Fruit fly (Drosophila melanogaster) whole organism, prepupa: ENCODE data around the gene PGRP-LF.

Source experiments
- Blimp-1 ChIP-seq: fragments of 200-800 bp; sonication (Bioruptor generic); optimal IDR thresholded peaks from 3 replicates; lab custom pipeline; 2017; ENCODE audit warnings: missing biosample characterization, missing genetic modification characterization, mild to moderate bottlenecking, moderate library complexity, missing genetic modification reagents
- CG10631 ChIP-seq: fragments of 200-800 bp; sonication (Bioruptor generic); optimal IDR thresholded peaks from 2 replicates; lab custom pipeline; 2016; ENCODE audit warnings: missing biosample characterization, missing genetic modification characterization
- CG10669 ChIP-seq: fragments of 200-800 bp; sonication (Bioruptor generic); optimal IDR thresholded peaks from 3 replicates; lab custom pipeline; 2018; ENCODE audit warnings: missing biosample characterization, mild to moderate bottlenecking, missing genetic modification characterization, moderate library complexity
- CG11294 ChIP-seq: fragments of 200-800 bp; sonication (Bioruptor generic); IDR thresholded peaks from 2 replicates; pipeline ENCODE4 v1.3.6; 2022; ENCODE audit warnings: missing biosample characterization, missing genetic modification characterization
- CG11762 ChIP-seq: fragments of 200-800 bp; sonication (Bioruptor generic); optimal IDR thresholded peaks from 3 replicates; lab custom pipeline; 2016; ENCODE audit warnings: missing biosample characterization, missing genetic modification characterization; ENCODE audit not compliant: insufficient read depth
- CG15336 ChIP-seq: fragments of 200-800 bp; sonication (Bioruptor generic); IDR thresholded peaks from 2 replicates; pipeline ENCODE4 v1.3.6; 2022; ENCODE audit warnings: missing biosample characterization, missing genetic modification characterization
- CG1621 ChIP-seq: fragments of 200-800 bp; sonication (Bioruptor generic); optimal IDR thresholded peaks from 3 replicates; lab custom pipeline; 2018; ENCODE audit warnings: missing biosample characterization, mild to moderate bottlenecking, missing genetic modification characterization
- CG16779 ChIP-seq: fragments of 200-800 bp; sonication (Bioruptor generic); optimal IDR thresholded peaks from 3 replicates; lab custom pipeline; 2017; ENCODE audit warnings: missing biosample characterization, mild to moderate bottlenecking, missing genetic modification characterization
- CG3032 ChIP-seq: fragments of 200-800 bp; optimal IDR thresholded peaks from 2 replicates; lab custom pipeline; 2019; ENCODE audit warnings: missing biosample characterization, mild to moderate bottlenecking, missing genetic modification characterization, moderate library complexity
- CG31627 ChIP-seq: fragments of 200-800 bp; sonication (Bioruptor generic); optimal IDR thresholded peaks from 3 replicates; lab custom pipeline; 2016; ENCODE audit warnings: missing biosample characterization, missing genetic modification characterization
- CG32006 ChIP-seq: fragments of 200-800 bp; sonication (Bioruptor generic); optimal IDR thresholded peaks from 3 replicates; lab custom pipeline; 2017; ENCODE audit warnings: missing biosample characterization, mild to moderate bottlenecking, missing genetic modification characterization
- CG34406 ChIP-seq: fragments of 200-800 bp; sonication (Bioruptor generic); optimal IDR thresholded peaks from 3 replicates; lab custom pipeline; 2016; ENCODE audit warnings: missing biosample characterization, missing genetic modification characterization
- CG3919 ChIP-seq: fragments of 200-800 bp; sonication (Bioruptor generic); optimal IDR thresholded peaks from 3 replicates; lab custom pipeline; 2016; ENCODE audit warnings: missing biosample characterization, missing genetic modification characterization
- CG6163 ChIP-seq: fragments of 200-800 bp; sonication (Bioruptor generic); IDR thresholded peaks from 3 replicates; pipeline ENCODE4 v1.3.6; 2022; ENCODE audit warnings: missing biosample characterization, missing genetic modification characterization
- CG6276 ChIP-seq: fragments of 200-800 bp; sonication (Bioruptor generic); optimal IDR thresholded peaks from 2 replicates; lab custom pipeline; 2017; ENCODE audit warnings: missing biosample characterization, mild to moderate bottlenecking, missing genetic modification characterization
- CG6808 ChIP-seq: fragments of 200-800 bp; sonication (Bioruptor generic); optimal IDR thresholded peaks from 3 replicates; lab custom pipeline; 2017; ENCODE audit warnings: missing biosample characterization, missing genetic modification characterization, mild to moderate bottlenecking, moderate library complexity, missing genetic modification reagents
- CG6854 ChIP-seq: fragments of 200-800 bp; sonication (Bioruptor generic); optimal IDR thresholded peaks from 2 replicates; lab custom pipeline; 2017; ENCODE audit warnings: missing biosample characterization, mild to moderate bottlenecking, missing genetic modification characterization
- CG7368 ChIP-seq: fragments of 200-800 bp; sonication (Bioruptor generic); optimal IDR thresholded peaks from 3 replicates; lab custom pipeline; 2016; ENCODE audit warnings: missing biosample characterization, missing genetic modification characterization
- CG8119 ChIP-seq: fragments of 200-800 bp; sonication (Bioruptor generic); IDR thresholded peaks from 3 replicates; pipeline ENCODE4 v1.3.6; 2022; ENCODE audit warnings: missing biosample characterization, missing genetic modification characterization
- CG8319 ChIP-seq: fragments of 200-800 bp; sonication (Bioruptor generic); optimal IDR thresholded peaks from 3 replicates; lab custom pipeline; 2016; ENCODE audit warnings: missing biosample characterization, missing genetic modification characterization
- CG8632 ChIP-seq: fragments of 200-800 bp; sonication (Bioruptor generic); optimal IDR thresholded peaks from 3 replicates; lab custom pipeline; 2016; ENCODE audit warnings: missing biosample characterization, missing genetic modification characterization
- CG9139 ChIP-seq: fragments of 200-800 bp; sonication (Bioruptor generic); optimal IDR thresholded peaks from 3 replicates; lab custom pipeline; 2017; ENCODE audit warnings: missing biosample characterization, mild to moderate bottlenecking, missing genetic modification characterization
- Eip75B ChIP-seq: fragments of 200-800 bp; sonication (Bioruptor generic); optimal IDR thresholded peaks from 3 replicates; lab custom pipeline; 2016; ENCODE audit warnings: missing biosample characterization, missing genetic modification characterization
- Eip78C ChIP-seq: fragments of 200-800 bp; sonication (Bioruptor generic); peaks from one replicate; lab custom pipeline; 2016; ENCODE audit warnings: missing biosample characterization, missing genetic modification characterization
- Eip93F ChIP-seq: fragments of 200-800 bp; sonication (Bioruptor generic); optimal IDR thresholded peaks from 2 replicates; lab custom pipeline; 2016; ENCODE audit warnings: missing biosample characterization, mild to moderate bottlenecking, missing genetic modification characterization
- Ets21C ChIP-seq: fragments of 200-800 bp; sonication (Bioruptor generic); optimal IDR thresholded peaks from 3 replicates; lab custom pipeline; 2016; ENCODE audit warnings: missing biosample characterization, missing genetic modification characterization
- Ets96B ChIP-seq: fragments of 200-800 bp; optimal IDR thresholded peaks from 2 replicates; lab custom pipeline; 2019; ENCODE audit warnings: missing biosample characterization, mild to moderate bottlenecking, missing genetic modification characterization, moderate library complexity
- Gug ChIP-seq: fragments of 200-800 bp; sonication (Bioruptor generic); IDR thresholded peaks from 2 replicates; pipeline ENCODE4 v1.3.6; 2022; ENCODE audit warnings: missing biosample characterization, missing genetic modification characterization
- Hr38 ChIP-seq: sonication (Bioruptor generic); optimal IDR thresholded peaks from 2 replicates; lab custom pipeline; 2016; ENCODE audit warnings: missing biosample characterization, missing genetic modification characterization
- Lpt ChIP-seq: fragments of 200-800 bp; sonication (Bioruptor generic); optimal IDR thresholded peaks from 3 replicates; lab custom pipeline; 2016; ENCODE audit warnings: missing biosample characterization, missing genetic modification characterization
- Met ChIP-seq: fragments of 200-800 bp; sonication (Bioruptor generic); optimal IDR thresholded peaks from 3 replicates; lab custom pipeline; 2016; ENCODE audit warnings: missing biosample characterization, missing genetic modification characterization
- OdsH ChIP-seq: fragments of 200-800 bp; sonication (Bioruptor generic); optimal IDR thresholded peaks from 3 replicates; lab custom pipeline; 2016; ENCODE audit warnings: missing biosample characterization, missing genetic modification characterization
- Sox15 ChIP-seq: fragments of 200-800 bp; sonication (Bioruptor generic); optimal IDR thresholded peaks from 3 replicates; lab custom pipeline; 2016; ENCODE audit warnings: missing biosample characterization, missing genetic modification characterization
- acj6 ChIP-seq: fragments of 200-800 bp; sonication (Bioruptor generic); optimal IDR thresholded peaks from 3 replicates; lab custom pipeline; 2016; ENCODE audit warnings: missing biosample characterization, missing genetic modification characterization
- dac ChIP-seq: fragments of 200-800 bp; sonication (Bioruptor generic); optimal IDR thresholded peaks from 2 replicates; lab custom pipeline; 2017; ENCODE audit warnings: missing biosample characterization, mild to moderate bottlenecking, missing genetic modification characterization
- dsx ChIP-seq: fragments of 200-800 bp; optimal IDR thresholded peaks from 3 replicates; lab custom pipeline; 2019; ENCODE audit warnings: missing biosample characterization, mild to moderate bottlenecking, missing genetic modification characterization, moderate library complexity; ENCODE audit not compliant: poor library complexity, severe bottlenecking
- eg ChIP-seq: fragments of 200-800 bp; sonication (Bioruptor generic); IDR thresholded peaks from 3 replicates; pipeline ENCODE4 v1.3.6; 2022; ENCODE audit warnings: missing biosample characterization, missing genetic modification characterization
- esn ChIP-seq: fragments of 200-800 bp; sonication (Bioruptor generic); optimal IDR thresholded peaks from 2 replicates; lab custom pipeline; 2016; ENCODE audit warnings: missing biosample characterization, mild to moderate bottlenecking, missing genetic modification characterization, moderate library complexity
- fkh ChIP-seq: fragments of 200-800 bp; sonication (Bioruptor generic); optimal IDR thresholded peaks from 3 replicates; lab custom pipeline; 2017; ENCODE audit warnings: missing biosample characterization, mild to moderate bottlenecking, missing genetic modification characterization, moderate library complexity
- lz ChIP-seq: fragments of 200-800 bp; sonication (Bioruptor generic); optimal IDR thresholded peaks from 3 replicates; lab custom pipeline; 2016; ENCODE audit warnings: missing biosample characterization, missing genetic modification characterization
- net ChIP-seq: fragments of 200-800 bp; sonication (Bioruptor generic); optimal IDR thresholded peaks from 3 replicates; lab custom pipeline; 2016; ENCODE audit warnings: missing biosample characterization, missing genetic modification characterization
- pdm3 ChIP-seq: fragments of 200-800 bp; sonication (Bioruptor generic); optimal IDR thresholded peaks from 3 replicates; lab custom pipeline; 2016; ENCODE audit warnings: missing biosample characterization, missing genetic modification characterization
- salr ChIP-seq, 2 experiments: fragments of 200-800 bp; sonication (Bioruptor generic); optimal IDR thresholded peaks; 3 replicates each; lab custom pipeline; 2016 to 2018; ENCODE audit warnings: missing biosample characterization in 2 of 2, missing genetic modification characterization in 2 of 2, mild to moderate bottlenecking in 1 of 2
- spab ChIP-seq: fragments of 200-800 bp; sonication (Bioruptor generic); optimal IDR thresholded peaks from 2 replicates; lab custom pipeline; 2017; ENCODE audit warnings: missing biosample characterization, mild to moderate bottlenecking, missing genetic modification characterization, missing genetic modification reagents
- ss ChIP-seq, 2 experiments: fragments of 200-800 bp; sonication (Bioruptor generic); optimal IDR thresholded peaks; 2 replicates in 1 of 2; 3 replicates in 1 of 2; lab custom pipeline; 2017 to 2018; ENCODE audit warnings: mild to moderate bottlenecking in 2 of 2, missing biosample characterization in 2 of 2, missing genetic modification characterization in 2 of 2, moderate library complexity in 1 of 2
- svp ChIP-seq: fragments of 200-800 bp; sonication (Bioruptor generic); peaks from one replicate; lab custom pipeline; 2016; ENCODE audit warnings: missing biosample characterization, missing genetic modification characterization
- vri ChIP-seq: fragments of 200-800 bp; sonication (Bioruptor generic); optimal IDR thresholded peaks from 3 replicates; lab custom pipeline; 2016; ENCODE audit warnings: missing biosample characterization, mild to moderate bottlenecking, missing genetic modification characterization

The PGRP-LF gene

DNA sequence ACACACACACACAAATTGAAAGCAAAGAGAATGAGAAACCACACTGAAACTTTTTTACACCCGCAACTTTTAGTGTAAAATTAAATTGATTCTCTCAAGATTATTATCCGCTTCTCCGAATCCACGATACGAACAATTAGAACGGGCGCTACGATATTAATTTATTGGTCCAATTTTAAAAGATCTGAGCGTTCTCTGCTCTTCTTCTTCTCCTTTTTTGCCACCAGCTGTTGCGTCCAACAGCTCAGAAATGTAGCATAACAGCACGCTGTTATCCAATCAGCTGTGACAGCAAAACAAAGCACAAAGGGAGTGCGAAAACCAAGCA lies 9.3 kb downstream of the PGRP-LF start, which contains the start of the genes UGP and Svip (continued):
- TF ChIP-seq Sox15 (no peak), CG32006 (GFP tag; lab: Kevin White, UChicago) (no peak), CG11762 (GFP tag; lab: Kevin White, UChicago) (no peak), Lpt (GFP tag; lab: Kevin White, UChicago) (no peak), CG31627 (no peak), CG9139 (GFP tag; lab: Kevin White, UChicago) (no peak), salr (GFP tag; optimal IDR thresholded peaks at IDR 0.05; lab: Kevin White, UChicago) (no peak), acj6 (GFP tag; lab: Kevin White, UChicago) (no peak), CG6854 (GFP tag; lab: Kevin White, UChicago) (no peak), CG3919 (peak; percentile 60), lz (GFP tag; lab: Kevin White, UChicago) (peak; percentile 34), CG8319 (no peak), vri (no peak), dac (GFP tag; lab: Kevin White, UChicago) (no peak), CG16779 (tag; lab: Kevin White, UChicago) (no peak), Ets96B (tag; lab: Kevin White, UChicago) (peak; percentile 10), CG6808 (GFP tag; lab: Kevin White, UChicago) (no peak), net (GFP tag; lab: Kevin White, UChicago) (peak; percentile 53)

DNA sequence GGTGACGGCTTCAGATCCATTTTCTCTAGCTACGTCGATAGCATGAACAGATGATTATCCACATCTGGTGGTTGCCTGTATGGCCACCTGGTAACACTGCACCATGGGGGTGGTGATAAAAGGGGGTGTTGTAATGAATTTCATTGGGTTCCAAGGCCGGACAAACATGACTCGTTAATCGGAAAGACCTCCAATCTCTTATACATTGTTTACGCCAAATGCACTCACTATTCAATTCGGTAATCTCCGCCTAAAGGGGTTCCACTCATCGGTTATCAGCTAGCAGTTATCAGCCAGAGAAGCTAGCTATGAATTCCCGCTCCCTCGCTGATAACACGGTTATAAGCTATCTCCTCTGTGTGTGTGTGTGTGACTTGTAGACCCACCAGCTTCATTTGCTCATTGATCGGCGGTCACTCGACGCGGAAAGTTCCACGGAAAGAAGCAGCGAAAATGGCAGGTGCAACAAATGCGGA lies 10.8 kb downstream of the PGRP-LF start, which contains the start of gene Pdxk:
TSS of gene Pdxk (plus strand) at position 100 of the 476 bp plus-strand sequence.
- TF ChIP-seq fkh (GFP tag; lab: Kevin White, UChicago) (peak; percentile 84), vri (peak; percentile 45), CG7368 (GFP tag; lab: Kevin White, UChicago) (no peak), CG11762 (GFP tag; lab: Kevin White, UChicago) (no peak), CG11294 (GFP tag; lab: Robert Waterston, UW) (no peak), Hr38 (GFP tag; lab: Kevin White, UChicago) (no peak), dsx (peak; percentile 39), Gug (no peak), esn (GFP tag; lab: Kevin White, UChicago) (peak; percentile 3), CG32006 (GFP tag; lab: Kevin White, UChicago) (no peak), OdsH (no peak), CG10631 (GFP tag; lab: Kevin White, UChicago) (no peak), dac (GFP tag; lab: Kevin White, UChicago) (no peak), Eip75B (peak; percentile 43), CG6808 (GFP tag; lab: Kevin White, UChicago) (no peak), Met (no peak), spab (GFP tag; lab: Kevin White, UChicago) (no peak), CG10669 (peak; percentile 71), CG34406 (no peak), CG15336 (GFP tag; lab: Robert Waterston, UW) (no peak), CG1621 (tag; lab: Kevin White, UChicago) (peak; percentile 2), Blimp-1 (GFP tag; lab: Kevin White, UChicago) (no peak), CG8632 (GFP tag; lab: Kevin White, UChicago) (no peak), lz (GFP tag; lab: Kevin White, UChicago) (no peak), CG8319 (no peak), Ets96B (tag; lab: Kevin White, UChicago) (no peak), CG3919 (no peak), acj6 (GFP tag; lab: Kevin White, UChicago) (no peak), CG9139 (GFP tag; lab: Kevin White, UChicago) (no peak), CG3032 (no peak), eg (no peak), Eip78C (GFP tag; lab: Kevin White, UChicago) (peak; percentile 74), svp (GFP tag; lab: Kevin White, UChicago) (peak; percentile 89), CG6276 (peak; percentile 30), salr (GFP tag; optimal IDR thresholded peaks at IDR 0.05; lab: Kevin White, UChicago) (no peak), Sox15 (no peak), Eip93F (GFP tag; lab: Kevin White, UChicago) (no peak), CG6163 (GFP tag; lab: Robert Waterston, UW) (no peak; the same call in 2 of the 3 replicates), Ets21C (GFP tag; lab: Kevin White, UChicago) (no peak), net (GFP tag; lab: Kevin White, UChicago) (peak; percentile 3), CG6854 (GFP tag; lab: Kevin White, UChicago) (peak; percentile 19), pdm3 (GFP tag; lab: Kevin White, UChicago) (no peak), ss (GFP tag; optimal IDR thresholded peaks at IDR 0.05; lab: Kevin White, UChicago) (peak; percentile 14 to 20), CG8119 (GFP tag; lab: Robert Waterston, UW) (0 out of 3 replicates have a peak, but pooled peaks have one; percentile 30)
